Worm (Caenorhabditis elegans) whole organism, L4 larva: ENCODE measurements around the gene F59C12.4.
A peak's percentile ranks its signal among the peaks of the same experiment; 100 is the strongest.

ENCODE experiments used
- F37D6.2 ChIP-seq: sonication (generic microtip); optimal IDR thresholded peaks from 2 replicates; lab custom pipeline; 2016; ENCODE audit warnings: mild to moderate bottlenecking, missing genetic modification characterization, missing compliant biosample characterization
- Y75B8A.6 ChIP-seq: fragments of 200-800 bp; sonication (Bioruptor generic); IDR thresholded peaks from 2 replicates; pipeline ENCODE4 v1.3.6; 2022; ENCODE audit warnings: missing genetic modification reagents, missing genetic modification characterization, missing compliant biosample characterization
- ZK337.2 ChIP-seq: fragments of 200-800 bp; sonication (Bioruptor generic); IDR thresholded peaks from 2 replicates; pipeline ENCODE4 v1.3.6; 2022; ENCODE audit warnings: missing genetic modification reagents, missing genetic modification characterization, missing compliant biosample characterization
- aha-1 ChIP-seq: fragments of 150-350 bp; peaks from one replicate; lab custom pipeline; 2014; ENCODE audit warnings: missing biosample characterization, missing genetic modification characterization
- arid-1 ChIP-seq: fragments of 200-800 bp; sonication (Bioruptor generic); conservative IDR thresholded peaks from 2 replicates; pipeline ENCODE4 v1.3.6; 2022; ENCODE audit warnings: missing genetic modification reagents, missing genetic modification characterization, missing compliant biosample characterization
- ceh-32 ChIP-seq: sonication (generic microtip); optimal IDR thresholded peaks from 2 replicates; lab custom pipeline; 2016; ENCODE audit warnings: mild to moderate bottlenecking, missing genetic modification characterization, missing compliant biosample characterization; ENCODE audit not compliant: poor library complexity
- ceh-82 ChIP-seq: sonication (generic microtip); optimal IDR thresholded peaks from 2 replicates; lab custom pipeline; 2017; ENCODE audit warnings: missing biosample characterization, missing genetic modification characterization
- ces-1 ChIP-seq: fragments of 150-350 bp; sonication (generic microtip); optimal IDR thresholded peaks from 4 replicates; lab custom pipeline; 2014; ENCODE audit warnings: missing biosample characterization, missing genetic modification reagents, missing genetic modification characterization
- cey-2 ChIP-seq: sonication (generic microtip); optimal IDR thresholded peaks from 3 replicates; lab custom pipeline; 2017; ENCODE audit warnings: missing genetic modification characterization, mild to moderate bottlenecking, missing compliant biosample characterization, antibody characterized with exemption, borderline replicate concordance; ENCODE audit not compliant: insufficient read depth
- daf-8 ChIP-seq: fragments of 200-800 bp; sonication (Bioruptor generic); IDR thresholded peaks from 2 replicates; pipeline ENCODE4 v1.3.6; 2022; ENCODE audit warnings: missing genetic modification characterization, missing compliant biosample characterization
- dmd-6 ChIP-seq: fragments of 200-800 bp; sonication (Bioruptor generic); IDR thresholded peaks from 2 replicates; pipeline ENCODE4 v1.3.6; 2022; ENCODE audit warnings: missing genetic modification reagents, missing genetic modification characterization, missing compliant biosample characterization
- dmd-9 ChIP-seq: fragments of 200-800 bp; sonication (Bioruptor generic); IDR thresholded peaks from 2 replicates; pipeline ENCODE4 v1.3.6; 2022; ENCODE audit warnings: missing genetic modification reagents, missing genetic modification characterization, missing compliant biosample characterization
- egl-27 ChIP-seq: sonication (generic microtip); optimal IDR thresholded peaks from 3 replicates; lab custom pipeline; 2017; ENCODE audit warnings: missing biosample characterization, missing genetic modification reagents, missing genetic modification characterization
- fkh-10 ChIP-seq: fragments of 150-350 bp; optimal IDR thresholded peaks from 2 replicates; lab custom pipeline; 2014; ENCODE audit warnings: missing biosample characterization, missing genetic modification reagents, missing genetic modification characterization
- gei-8 ChIP-seq: fragments of 200-800 bp; sonication (Bioruptor generic); optimal IDR thresholded peaks from 2 replicates; lab custom pipeline; 2018; ENCODE audit warnings: mild to moderate bottlenecking, missing genetic modification characterization, missing compliant biosample characterization
- hif-1 ChIP-seq, 2 experiments: sonication (generic microtip); optimal IDR thresholded peaks; 2 replicates each; lab custom pipeline; 2016 to 2017; ENCODE audit warnings: missing compliant biosample characterization in 2 of 2, missing genetic modification characterization in 2 of 2, missing genetic modification reagents in 2 of 2, missing genotype in 2 of 2, mild to moderate bottlenecking in 1 of 2
- hlh-11 ChIP-seq: fragments of 200-800 bp; sonication (Bioruptor generic); optimal IDR thresholded peaks from 2 replicates; lab custom pipeline; 2018; ENCODE audit warnings: mild to moderate bottlenecking, missing genetic modification characterization, missing compliant biosample characterization
- hlh-30 ChIP-seq: sonication (generic microtip); optimal IDR thresholded peaks from 2 replicates; lab custom pipeline; 2017; ENCODE audit warnings: antibody characterized with exemption, mild to moderate bottlenecking, missing genetic modification characterization, missing compliant biosample characterization; ENCODE audit not compliant: insufficient read depth
- lin-15B ChIP-seq: fragments of 150-350 bp; sonication (generic microtip); optimal IDR thresholded peaks from 3 replicates; lab custom pipeline; 2014; ENCODE audit warnings: missing biosample characterization, missing genetic modification characterization
- lin-29 ChIP-seq: fragments of 200-800 bp; sonication (Bioruptor generic); IDR thresholded peaks from 2 replicates; pipeline ENCODE4 v1.3.6; 2022; ENCODE audit warnings: missing genetic modification reagents, missing genetic modification characterization, missing compliant biosample characterization
- lin-39 ChIP-seq: fragments of 150-350 bp; optimal IDR thresholded peaks from 2 replicates; lab custom pipeline; 2014; ENCODE audit warnings: missing biosample characterization, missing genetic modification reagents, missing genetic modification characterization
- lir-3 ChIP-seq: sonication (generic microtip); optimal IDR thresholded peaks from 2 replicates; lab custom pipeline; 2016; ENCODE audit warnings: mild to moderate bottlenecking, missing genetic modification characterization, missing compliant biosample characterization
- madf-5 ChIP-seq, 2 experiments: fragments of 200-800 bp; sonication (Bioruptor generic); IDR thresholded peaks; 2 replicates each; pipeline ENCODE4 v1.3.6; 2022; ENCODE audit warnings: missing compliant biosample characterization in 2 of 2, missing genetic modification characterization in 2 of 2
- mdl-1 ChIP-seq, 2 experiments: fragments of 150-350 bp in 1 of 2; sonication (generic microtip) in 1 of 2; optimal IDR thresholded peaks; 2 replicates each; lab custom pipeline; 2014 to 2017; ENCODE audit warnings: missing biosample characterization in 2 of 2, missing genetic modification characterization in 2 of 2
- mep-1 ChIP-seq: fragments of 150-350 bp; sonication (generic microtip); optimal IDR thresholded peaks from 3 replicates; lab custom pipeline; 2014; ENCODE audit warnings: missing biosample characterization, missing genetic modification characterization
- mxl-3 ChIP-seq: fragments of 200-800 bp; sonication (Bioruptor generic); optimal IDR thresholded peaks from 2 replicates; lab custom pipeline; 2018; ENCODE audit warnings: mild to moderate bottlenecking, missing genetic modification characterization, missing compliant biosample characterization
- nhr-102 ChIP-seq: sonication (generic microtip); optimal IDR thresholded peaks from 2 replicates; lab custom pipeline; 2016; ENCODE audit warnings: mild to moderate bottlenecking, missing genetic modification characterization, moderate library complexity, missing compliant biosample characterization
- nhr-111 ChIP-seq: fragments of 200-800 bp; sonication (Bioruptor generic); optimal IDR thresholded peaks from 2 replicates; lab custom pipeline; 2018; ENCODE audit warnings: mild to moderate bottlenecking, missing genetic modification characterization, missing compliant biosample characterization
- nhr-25 ChIP-seq: sonication (generic microtip); optimal IDR thresholded peaks from 2 replicates; lab custom pipeline; 2017; ENCODE audit warnings: missing genetic modification characterization, mild to moderate bottlenecking, missing compliant biosample characterization, antibody characterized with exemption, moderate library complexity, borderline replicate concordance; ENCODE audit not compliant: insufficient read depth
- nhr-28 ChIP-seq: fragments of 150-350 bp; optimal IDR thresholded peaks from 2 replicates; lab custom pipeline; 2014; ENCODE audit warnings: missing biosample characterization, missing genetic modification characterization
- nhr-76 ChIP-seq: fragments of 150-350 bp; optimal IDR thresholded peaks from 2 replicates; lab custom pipeline; 2014; ENCODE audit warnings: missing biosample characterization, missing genetic modification characterization
- rbr-2 ChIP-seq: sonication (generic microtip); optimal IDR thresholded peaks from 2 replicates; lab custom pipeline; 2016; ENCODE audit warnings: missing genotype, missing genetic modification characterization, missing compliant biosample characterization
- saeg-2 ChIP-seq: fragments of 200-800 bp; sonication (Bioruptor generic); IDR thresholded peaks from 2 replicates; pipeline ENCODE4 v1.3.6; 2022; ENCODE audit warnings: missing genetic modification reagents, missing genetic modification characterization, missing compliant biosample characterization
- snpc-1.2 ChIP-seq: fragments of 200-800 bp; sonication (Bioruptor generic); IDR thresholded peaks from 2 replicates; pipeline ENCODE4 v1.3.6; 2022; ENCODE audit warnings: missing genetic modification reagents, missing genetic modification characterization, missing compliant biosample characterization
- snpc-4 ChIP-seq: fragments of 150-350 bp; optimal IDR thresholded peaks from 2 replicates; lab custom pipeline; 2014; ENCODE audit warnings: missing biosample characterization, missing genetic modification characterization
- spr-1 ChIP-seq: sonication (generic microtip); optimal IDR thresholded peaks from 2 replicates; lab custom pipeline; 2016; ENCODE audit warnings: mild to moderate bottlenecking, missing genetic modification characterization, missing compliant biosample characterization
- tra-1 ChIP-seq: fragments of 200-800 bp; sonication (Bioruptor generic); IDR thresholded peaks from 2 replicates; pipeline ENCODE4 v1.3.6; 2022; ENCODE audit warnings: missing genetic modification reagents, missing genetic modification characterization, missing compliant biosample characterization
- unc-130 ChIP-seq: sonication (generic microtip); optimal IDR thresholded peaks from 2 replicates; lab custom pipeline; 2016; ENCODE audit warnings: missing genetic modification reagents, missing genetic modification characterization, missing compliant biosample characterization
- unc-39 ChIP-seq: sonication (generic microtip); optimal IDR thresholded peaks from 2 replicates; lab custom pipeline; 2017; ENCODE audit warnings: missing biosample characterization, missing genetic modification characterization
- unc-62 ChIP-seq, 3 experiments: fragments of 150-350 bp in 1 of 3; sonication (generic microtip); optimal IDR thresholded peaks in 2 of 3; peaks in 1 of 3; 1 replicate in 1 of 3; 2 replicates in 2 of 3; lab custom pipeline; 2014 to 2017; ENCODE audit warnings: missing biosample characterization in 3 of 3, missing genetic modification characterization in 3 of 3, missing genetic modification reagents in 3 of 3, missing genotype in 1 of 3
- vab-7 ChIP-seq: fragments of 200-800 bp; sonication (Bioruptor generic); IDR thresholded peaks from 2 replicates; pipeline ENCODE4 v1.3.6; 2022; ENCODE audit warnings: missing genetic modification reagents, missing genetic modification characterization, missing compliant biosample characterization

The F59C12.4 gene

DNA sequence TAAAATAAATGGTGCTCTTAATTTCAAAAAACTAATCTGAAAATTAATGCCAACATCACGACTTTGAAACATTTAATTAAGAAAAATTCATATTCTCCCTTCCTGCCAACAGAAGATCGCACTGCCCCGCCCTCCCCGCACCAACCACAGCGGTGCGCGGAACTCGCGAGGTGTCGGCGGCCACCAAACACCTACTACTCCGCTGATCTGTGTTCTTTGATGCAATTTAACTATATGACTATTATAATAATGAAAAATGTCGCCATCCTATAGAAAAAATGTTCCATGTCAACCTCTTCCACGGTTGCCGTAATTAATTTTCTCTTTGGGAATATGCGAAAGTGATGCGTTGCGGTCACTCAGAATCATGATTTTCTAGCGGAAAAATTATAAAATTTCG, 36.6 kb downstream of the F59C12.4 start:
- TF ChIP-seq snpc-1.2 = peak; percentile 40; the same call in 1 of the 2 replicates
- TF ChIP-seq snpc-4 (tag; lab: Kevin White, UChicago) = peak; percentile 43
- no peak for TF ChIP-seq ces-1 (GFP tag; lab: Kevin White, UChicago)

- TF ChIP-seq snpc-1.2 (0 out of 2 replicates have a peak, but pooled peaks have one; percentile 22), snpc-4 (tag; lab: Kevin White, UChicago) (peak; percentile 68), fkh-10 (peak; percentile 28), lin-29 (GFP tag; lab: Robert Waterston, UW) (no peak)
These were observed 37.7 kb downstream of the F59C12.4 start for ce11 chrX:16564515-16565285.

ce11 chrX:16560895-16561294, 41.5 kb downstream of the F59C12.4 start:
- peak; percentile 15 for TF ChIP-seq mxl-3 (GFP tag; lab: Kevin White, UChicago)
- TF ChIP-seq hlh-30 = peak; percentile 25
- peak in 1 of 2 experiments; percentile 38 for TF ChIP-seq mdl-1 (tag; optimal IDR thresholded peaks at IDR 0.05; lab: Kevin White, UChicago)
- peak; percentile 34 for TF ChIP-seq hlh-11 (tag; lab: Kevin White, UChicago)
- TF ChIP-seq rbr-2 (tag; lab: Kevin White, UChicago) = no peak
- peak; percentile 30 for TF ChIP-seq nhr-28 (tag; lab: Kevin White, UChicago)
- no peak for TF ChIP-seq ces-1 (GFP tag; lab: Kevin White, UChicago)
- TF ChIP-seq F37D6.2 (tag; lab: Kevin White, UChicago) = no peak

DNA sequence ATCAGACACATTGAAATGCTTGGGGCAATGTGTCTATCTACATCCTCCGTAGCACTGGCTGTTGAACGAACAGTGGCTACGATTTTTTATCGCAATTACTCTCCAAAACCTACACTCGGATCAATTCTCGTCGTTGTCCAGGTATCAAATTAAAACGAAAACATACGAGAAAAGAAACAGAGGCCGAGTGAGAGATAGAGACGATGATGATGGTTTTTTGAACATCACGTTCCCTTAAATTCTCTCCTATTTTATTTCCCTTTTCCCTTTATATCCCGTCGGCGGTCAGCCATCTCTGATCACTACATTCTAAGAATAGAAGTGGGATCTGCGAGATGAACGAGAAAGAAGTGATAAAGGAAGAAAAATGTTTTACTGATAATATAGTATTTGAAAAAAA, 43.0 kb downstream of the F59C12.4 start:
- no peak for TF ChIP-seq ZK337.2 (GFP tag; lab: Robert Waterston, UW)
- peak; percentile 69 for TF ChIP-seq aha-1
- TF ChIP-seq fkh-10 = no peak
- no peak for TF ChIP-seq ceh-82 (tag; lab: Kevin White, UChicago)
- TF ChIP-seq ceh-32 = no peak
- no peak for TF ChIP-seq arid-1 (GFP tag; lab: Robert Waterston, UW)
- no peak for TF ChIP-seq F37D6.2 (tag; lab: Kevin White, UChicago)
- no peak for TF ChIP-seq tra-1 (GFP tag; lab: Robert Waterston, UW)
- TF ChIP-seq unc-130 = no peak
- TF ChIP-seq saeg-2 (GFP tag; lab: Robert Waterston, UW) = no peak
- TF ChIP-seq mdl-1 (tag; optimal IDR thresholded peaks at IDR 0.05; lab: Kevin White, UChicago) = peak in 1 of 2 experiments; percentile 52
- TF ChIP-seq lin-15B = no peak
- TF ChIP-seq vab-7 (GFP tag; lab: Robert Waterston, UW) = no peak
- no peak for TF ChIP-seq unc-62 (GFP tag; optimal IDR thresholded peaks at IDR 0.05 in 1 of 2; lab: Kevin White, UChicago)
- TF ChIP-seq unc-62 (tag; optimal IDR thresholded peaks at IDR 0.05; lab: Kevin White, UChicago) = no peak
- TF ChIP-seq spr-1 = no peak
- no peak for TF ChIP-seq nhr-111 (GFP tag; lab: Kevin White, UChicago)
- no peak for TF ChIP-seq lir-3 (tag; lab: Kevin White, UChicago)
- TF ChIP-seq nhr-28 (tag; lab: Kevin White, UChicago) = peak; percentile 41
- TF ChIP-seq egl-27 (tag; lab: Kevin White, UChicago) = no peak
- peak; percentile 13 for TF ChIP-seq mxl-3 (GFP tag; lab: Kevin White, UChicago)
- TF ChIP-seq lin-39 (tag; lab: Kevin White, UChicago) = no peak
- TF ChIP-seq unc-39 (tag; lab: Kevin White, UChicago) = no peak
- TF ChIP-seq dmd-6 = no peak
- no peak for TF ChIP-seq cey-2 (tag; lab: Kevin White, UChicago)
- TF ChIP-seq hlh-11 (tag; lab: Kevin White, UChicago) = peak; percentile 5
- no peak for TF ChIP-seq daf-8 (GFP tag; lab: Robert Waterston, UW)
- no peak for TF ChIP-seq hlh-30
- TF ChIP-seq hif-1 (tag; optimal IDR thresholded peaks at IDR 0.05; lab: Kevin White, UChicago) = no peak
- no peak for TF ChIP-seq Y75B8A.6 (GFP tag; lab: Robert Waterston, UW)
- no peak for TF ChIP-seq gei-8
- TF ChIP-seq dmd-9 (GFP tag; lab: Robert Waterston, UW) = no peak
- no peak for TF ChIP-seq nhr-25 (tag; lab: Kevin White, UChicago)
- no peak for TF ChIP-seq nhr-76 (tag; lab: Kevin White, UChicago)
- no peak for TF ChIP-seq madf-5 (GFP tag; IDR thresholded peaks at IDR 0.05; lab: Robert Waterston, UW)
- no peak for TF ChIP-seq nhr-102 (tag; lab: Kevin White, UChicago)
- no peak for TF ChIP-seq mep-1 (tag; lab: Kevin White, UChicago)
